Worm (Caenorhabditis elegans) whole organism, L1 larva: ENCODE results near the gene gem-1.

Source experiments
- C16A3.4 ChIP-seq: fragments of 150-350 bp; optimal IDR thresholded peaks from 2 replicates; lab custom pipeline; 2014; ENCODE audit warnings: missing biosample characterization, missing genetic modification characterization
- C34B4.2 ChIP-seq: sonication (generic microtip); optimal IDR thresholded peaks from 2 replicates; lab custom pipeline; 2017; ENCODE audit warnings: mild to moderate bottlenecking, missing genetic modification characterization, missing compliant biosample characterization
- alr-1 ChIP-seq: fragments of 200-800 bp; sonication (Bioruptor generic); optimal IDR thresholded peaks from 2 replicates; lab custom pipeline; 2018; ENCODE audit warnings: borderline replicate concordance, mild to moderate bottlenecking, missing genetic modification characterization, missing compliant biosample characterization
- blmp-1 ChIP-seq: fragments of 150-350 bp; optimal IDR thresholded peaks from 2 replicates; lab custom pipeline; 2014; ENCODE audit warnings: missing biosample characterization, missing genetic modification characterization
- ceh-8 ChIP-seq: fragments of 200-800 bp; sonication (Bioruptor generic); optimal IDR thresholded peaks from 2 replicates; lab custom pipeline; 2018; ENCODE audit warnings: mild to moderate bottlenecking, missing genetic modification characterization, moderate library complexity, missing compliant biosample characterization
- ceh-88 ChIP-seq: fragments of 200-800 bp; sonication (Bioruptor generic); IDR thresholded peaks from 2 replicates; pipeline ENCODE4 v1.3.6; 2022; ENCODE audit warnings: missing genetic modification characterization, missing compliant biosample characterization
- ceh-90 ChIP-seq: sonication (generic microtip); optimal IDR thresholded peaks from 2 replicates; lab custom pipeline; 2016; ENCODE audit warnings: missing genetic modification characterization, missing compliant biosample characterization
- dpl-1 ChIP-seq, 3 experiments: fragments of 150-350 bp in 2 of 3; sonication (generic microtip) in 1 of 3; optimal IDR thresholded peaks; 2 replicates each; lab custom pipeline; 2014 to 2017; ENCODE audit warnings: missing biosample characterization in 3 of 3, missing genetic modification characterization in 3 of 3, missing genetic modification reagents in 3 of 3
- dsc-1 ChIP-seq: sonication (generic microtip); optimal IDR thresholded peaks from 2 replicates; lab custom pipeline; 2016; ENCODE audit warnings: mild to moderate bottlenecking, missing genetic modification characterization, missing compliant biosample characterization
- efl-1 ChIP-seq, 4 experiments: fragments of 150-350 bp; optimal IDR thresholded peaks in 3 of 4; peaks in 1 of 4; 1 replicate in 1 of 4; 2 replicates in 3 of 4; lab custom pipeline; 2014; ENCODE audit warnings: missing biosample characterization in 2 of 4, missing genetic modification characterization in 2 of 4, missing genetic modification reagents in 2 of 4
- efl-3 ChIP-seq: fragments of 200-800 bp; sonication (Bioruptor generic); optimal IDR thresholded peaks from 2 replicates; lab custom pipeline; 2018; ENCODE audit warnings: mild to moderate bottlenecking, missing genetic modification characterization, missing compliant biosample characterization
- egl-27 ChIP-seq, 2 experiments: fragments of 150-350 bp in 1 of 2; sonication (generic microtip); optimal IDR thresholded peaks; 3 replicates each; lab custom pipeline; 2017 to 2018; ENCODE audit warnings: missing biosample characterization in 2 of 2, missing genetic modification characterization in 2 of 2, missing genetic modification reagents in 2 of 2
- elt-2 ChIP-seq: sonication (generic microtip); optimal IDR thresholded peaks from 2 replicates; lab custom pipeline; 2016; ENCODE audit warnings: missing genetic modification characterization, mild to moderate bottlenecking, inconsistent platforms, missing compliant biosample characterization, missing genetic modification reagents
- elt-3 ChIP-seq, 6 experiments: fragments of 150-350 bp in 1 of 6; sonication (generic microtip); optimal IDR thresholded peaks; 2 replicates each; lab custom pipeline; 2017 to 2018; ENCODE audit warnings: missing biosample characterization in 6 of 6, missing genetic modification characterization in 6 of 6, inconsistent platforms in 1 of 6
- fkh-10 ChIP-seq: sonication (generic microtip); optimal IDR thresholded peaks from 2 replicates; lab custom pipeline; 2017; ENCODE audit warnings: missing biosample characterization, missing genetic modification reagents, missing genetic modification characterization
- fos-1 ChIP-seq: fragments of 150-350 bp; optimal IDR thresholded peaks from 2 replicates; lab custom pipeline; 2014; ENCODE audit warnings: missing biosample characterization, missing genetic modification characterization
- grh-1 ChIP-seq: fragments of 200-800 bp; sonication (Bioruptor generic); IDR thresholded peaks from 2 replicates; pipeline ENCODE4 v1.3.6; 2022; ENCODE audit warnings: missing genetic modification reagents, missing genetic modification characterization, missing compliant biosample characterization
- hlh-17 ChIP-seq: fragments of 200-800 bp; sonication (Bioruptor generic); optimal IDR thresholded peaks from 2 replicates; lab custom pipeline; 2018; ENCODE audit warnings: missing genetic modification characterization, mild to moderate bottlenecking, missing compliant biosample characterization, moderate library complexity, borderline replicate concordance
- hlh-4 ChIP-seq: sonication (generic microtip); optimal IDR thresholded peaks from 2 replicates; lab custom pipeline; 2016; ENCODE audit warnings: mild to moderate bottlenecking, missing genetic modification characterization, missing compliant biosample characterization
- jun-1 ChIP-seq: fragments of 150-350 bp; optimal IDR thresholded peaks from 2 replicates; lab custom pipeline; 2014; ENCODE audit warnings: missing biosample characterization, missing genetic modification reagents, missing genetic modification characterization
- lin-13 ChIP-seq: fragments of 150-350 bp; optimal IDR thresholded peaks from 2 replicates; lab custom pipeline; 2014; ENCODE audit warnings: missing biosample characterization, missing genetic modification reagents, missing genetic modification characterization
- lin-14 ChIP-seq: fragments of 200-800 bp; sonication (Bioruptor generic); optimal IDR thresholded peaks from 2 replicates; lab custom pipeline; 2018; ENCODE audit warnings: mild to moderate bottlenecking, missing genetic modification characterization, moderate library complexity, missing compliant biosample characterization
- lin-35 ChIP-seq, 2 experiments: fragments of 150-350 bp; optimal IDR thresholded peaks; 2 replicates each; lab custom pipeline; 2014; ENCODE audit warnings: missing biosample characterization in 2 of 2, missing genetic modification characterization in 2 of 2, missing genetic modification reagents in 2 of 2
- mab-9 ChIP-seq: fragments of 200-800 bp; sonication (Bioruptor generic); IDR thresholded peaks from 2 replicates; pipeline ENCODE4 v1.3.6; 2022; ENCODE audit warnings: missing genetic modification reagents, missing genetic modification characterization, missing compliant biosample characterization
- nhr-11 ChIP-seq: fragments of 150-350 bp; optimal IDR thresholded peaks from 2 replicates; lab custom pipeline; 2014; ENCODE audit warnings: missing biosample characterization, missing genetic modification characterization
- nhr-12 ChIP-seq: sonication (generic microtip); optimal IDR thresholded peaks from 2 replicates; lab custom pipeline; 2017; ENCODE audit warnings: missing biosample characterization, missing genetic modification characterization
- nhr-19 ChIP-seq: fragments of 200-800 bp; sonication (Bioruptor generic); conservative IDR thresholded peaks from 2 replicates; pipeline ENCODE4 v1.3.6; 2022; ENCODE audit warnings: missing genetic modification characterization, missing compliant biosample characterization
- nhr-20 ChIP-seq: sonication (generic microtip); optimal IDR thresholded peaks from 2 replicates; lab custom pipeline; 2016; ENCODE audit warnings: mild to moderate bottlenecking, missing genetic modification characterization, missing compliant biosample characterization
- nhr-237 ChIP-seq: fragments of 150-350 bp; optimal IDR thresholded peaks from 2 replicates; lab custom pipeline; 2014; ENCODE audit warnings: missing biosample characterization, missing genetic modification characterization
- nhr-71 ChIP-seq: sonication (generic microtip); optimal IDR thresholded peaks from 2 replicates; lab custom pipeline; 2016; ENCODE audit warnings: mild to moderate bottlenecking, missing genetic modification characterization, moderate library complexity, missing compliant biosample characterization
- nhr-76 ChIP-seq: sonication (generic microtip); optimal IDR thresholded peaks from 2 replicates; lab custom pipeline; 2017; ENCODE audit warnings: missing biosample characterization, missing genetic modification characterization
- nhr-85 ChIP-seq: sonication (generic microtip); peaks from one replicate; lab custom pipeline; 2016; ENCODE audit warnings: missing genetic modification characterization, inconsistent platforms, missing compliant biosample characterization
- skn-1 ChIP-seq: fragments of 150-350 bp; optimal IDR thresholded peaks from 2 replicates; lab custom pipeline; 2014; ENCODE audit warnings: missing biosample characterization, missing genetic modification characterization
- snu-23 ChIP-seq: sonication (generic microtip); optimal IDR thresholded peaks from 2 replicates; lab custom pipeline; 2016; ENCODE audit warnings: missing genetic modification characterization, missing compliant biosample characterization
- sptf-1 ChIP-seq: fragments of 150-350 bp; optimal IDR thresholded peaks from 2 replicates; lab custom pipeline; 2014; ENCODE audit warnings: missing biosample characterization, missing genetic modification characterization
- unc-62 ChIP-seq: fragments of 150-350 bp; optimal IDR thresholded peaks from 2 replicates; lab custom pipeline; 2014; ENCODE audit warnings: missing biosample characterization, missing genetic modification reagents, missing genetic modification characterization
- unc-86 ChIP-seq: sonication (generic microtip); optimal IDR thresholded peaks from 2 replicates; lab custom pipeline; 2016; ENCODE audit warnings: missing genetic modification characterization, missing compliant biosample characterization
- vab-15 ChIP-seq: sonication (generic microtip); optimal IDR thresholded peaks from 2 replicates; lab custom pipeline; 2017; ENCODE audit warnings: missing genotype, mild to moderate bottlenecking, missing genetic modification characterization, missing compliant biosample characterization
- xbp-1 ChIP-seq: sonication (generic microtip); optimal IDR thresholded peaks from 2 replicates; lab custom pipeline; 2016; ENCODE audit warnings: missing genetic modification characterization, missing compliant biosample characterization
- zag-1 ChIP-seq: fragments of 150-350 bp; optimal IDR thresholded peaks from 2 replicates; lab custom pipeline; 2014; ENCODE audit warnings: missing biosample characterization, missing genetic modification characterization
- ztf-4 ChIP-seq: fragments of 150-350 bp; optimal IDR thresholded peaks from 2 replicates; lab custom pipeline; 2014; ENCODE audit warnings: missing biosample characterization, missing genetic modification characterization

gem-1 gene

DNA sequence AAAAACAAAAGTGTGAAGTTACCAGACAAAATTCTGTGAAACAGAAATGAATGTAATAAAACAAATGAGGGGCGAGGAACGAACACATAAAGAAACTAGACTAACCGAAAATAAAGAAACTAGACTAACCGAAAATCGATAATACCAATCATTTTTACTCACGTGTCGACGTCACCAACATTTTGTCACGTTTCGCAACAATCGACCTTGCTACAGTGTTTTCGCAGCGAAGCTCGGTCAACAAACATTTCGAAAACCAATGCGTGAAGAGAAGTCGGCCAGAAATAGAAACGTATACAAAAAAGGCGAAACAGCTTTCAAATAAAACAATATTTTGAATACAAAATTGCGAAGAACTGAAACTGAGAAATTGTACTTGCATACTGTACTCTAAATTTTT lies 9.8 kb downstream of the gem-1 start (continued):
- TF ChIP-seq ceh-8 (GFP tag; lab: Kevin White, UChicago), result no peak
- TF ChIP-seq egl-27 (tag; optimal IDR thresholded peaks at IDR 0.05; lab: Kevin White, UChicago), result no peak
- peak; percentile 42 for TF ChIP-seq snu-23 (GFP tag; lab: Kevin White, UChicago)
- TF ChIP-seq nhr-71 (tag; lab: Kevin White, UChicago), result peak; percentile 36

DNA sequence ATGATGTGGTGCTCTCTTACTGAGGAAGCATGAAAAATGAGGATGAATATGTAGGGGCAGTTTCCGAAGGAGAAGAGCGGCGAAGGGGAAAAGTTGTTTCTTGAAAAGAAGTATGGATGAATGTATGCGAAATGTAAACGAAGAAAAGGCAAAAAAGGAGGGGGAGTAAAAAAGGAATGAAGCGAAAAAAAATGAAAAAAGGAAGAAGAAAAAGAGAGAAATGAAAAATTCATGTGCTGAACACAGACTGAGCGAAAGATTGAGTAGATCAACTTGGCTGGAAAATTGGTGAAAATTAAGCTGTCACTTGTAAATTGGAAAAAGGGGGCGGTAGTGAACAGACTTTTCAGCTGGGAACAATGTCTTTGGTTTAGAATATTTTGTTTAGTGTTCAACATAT lies 11.9 kb downstream of the gem-1 start, which contains the start of gene C49F8.1:
TSS of gene C49F8.1 (minus strand) at position 101 of the 400 bp plus-strand sequence.
- TF ChIP-seq unc-86 (peak; percentile 48), efl-3 (GFP tag; lab: Kevin White, UChicago) (no peak), nhr-76 (tag; lab: Kevin White, UChicago) (no peak), nhr-85 (tag; lab: Kevin White, UChicago) (no peak), lin-14 (GFP tag; lab: Kevin White, UChicago) (peak; percentile 40), fkh-10 (GFP tag; lab: Kevin White, UChicago) (peak; percentile 4), vab-15 (tag; lab: Kevin White, UChicago) (no peak), hlh-17 (GFP tag; lab: Kevin White, UChicago) (no peak)

ce11 chrX:13362486-13362885 lies 14.3 kb downstream of the gem-1 start, which contains the start of gene C49F8.15:
C49F8.15 (minus strand) TSS chrX:13362586.
- TF ChIP-seq mab-9 (GFP tag; lab: Robert Waterston, UW), result no peak
- TF ChIP-seq alr-1 (tag; lab: Kevin White, UChicago), result no peak

DNA sequence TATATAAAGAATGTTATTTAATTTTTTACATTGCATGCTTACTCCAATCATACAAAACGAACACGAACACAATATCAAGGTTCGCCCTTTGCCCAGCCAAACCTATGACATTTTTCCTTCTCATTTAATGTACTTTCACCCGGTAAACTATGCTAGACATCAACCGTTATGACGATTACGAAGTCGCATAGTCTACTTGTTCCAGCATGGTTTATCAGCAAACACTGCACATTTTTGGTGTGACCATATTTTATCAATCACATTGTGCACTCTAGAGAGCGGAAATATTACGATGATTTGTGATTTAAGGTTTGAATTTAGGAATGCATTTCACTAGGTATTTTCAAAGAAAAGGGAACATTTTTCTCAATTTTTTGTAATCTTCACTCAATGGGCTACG lies 16.2 kb downstream of the gem-1 start:
- TF ChIP-seq elt-2 (tag; lab: Kevin White, UChicago) (peak; percentile 84), nhr-19 (GFP tag; lab: Robert Waterston, UW) (peak; percentile 14; the same call in 1 of the 2 replicates), lin-14 (GFP tag; lab: Kevin White, UChicago) (peak; percentile 6), C16A3.4 (tag; lab: Kevin White, UChicago) (no peak), nhr-71 (tag; lab: Kevin White, UChicago) (peak; percentile 23), dpl-1 (GFP tag; optimal IDR thresholded peaks at IDR 0.05; lab: Kevin White, UChicago) (no peak), lin-35 (GFP tag; optimal IDR thresholded peaks at IDR 0.05; lab: Kevin White, UChicago) (peak in 1 of 2 experiments; percentile 50), nhr-20 (tag; lab: Kevin White, UChicago) (peak; percentile 35)

DNA sequence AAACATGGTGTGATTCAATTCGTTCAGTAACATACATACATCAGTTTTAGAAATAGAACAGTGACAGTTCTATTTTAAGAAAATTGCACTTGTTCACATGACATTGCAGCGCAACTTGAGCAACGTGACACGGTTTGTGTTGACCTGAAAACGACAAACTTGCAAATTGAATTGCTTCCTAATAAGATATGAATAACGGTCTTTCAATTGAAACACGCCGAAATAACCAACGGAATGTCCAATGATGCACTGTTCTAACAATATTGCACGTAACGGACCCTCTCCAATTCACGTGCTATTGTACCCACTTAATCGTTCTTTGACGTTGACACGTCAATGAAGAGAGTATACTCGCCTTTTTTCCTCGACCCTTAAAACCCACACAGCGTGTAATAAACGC lies 17.0 kb downstream of the gem-1 start:
- TF ChIP-seq C16A3.4 (tag; lab: Kevin White, UChicago), result no peak
- TF ChIP-seq unc-86, result no peak
- TF ChIP-seq nhr-20 (tag; lab: Kevin White, UChicago), result peak; percentile 68
- no peak for TF ChIP-seq xbp-1 (tag; lab: Kevin White, UChicago)
- no peak for TF ChIP-seq mab-9 (GFP tag; lab: Robert Waterston, UW)
- peak in 1 of 2 experiments; percentile 8 for TF ChIP-seq lin-35 (GFP tag; optimal IDR thresholded peaks at IDR 0.05; lab: Kevin White, UChicago)
- TF ChIP-seq nhr-85 (tag; lab: Kevin White, UChicago), result peak; percentile 40
- TF ChIP-seq nhr-71 (tag; lab: Kevin White, UChicago), result peak; percentile 21
- no peak for TF ChIP-seq sptf-1
- no peak for TF ChIP-seq unc-62 (GFP tag; lab: Kevin White, UChicago)
- TF ChIP-seq efl-1 (optimal IDR thresholded peaks at IDR 0.05; lab: Kevin White, UChicago), result no peak
- TF ChIP-seq efl-1 (GFP tag; optimal IDR thresholded peaks at IDR 0.05 in 1 of 2; lab: Kevin White, UChicago), result peak in 1 of 2 experiments; percentile 54
- TF ChIP-seq alr-1 (tag; lab: Kevin White, UChicago), result no peak
- no peak for TF ChIP-seq hlh-4 (tag; lab: Kevin White, UChicago)
- TF ChIP-seq nhr-11 (tag; lab: Kevin White, UChicago), result no peak
- TF ChIP-seq fkh-10 (GFP tag; lab: Kevin White, UChicago), result no peak
- peak; percentile 89 for TF ChIP-seq nhr-19 (GFP tag; lab: Robert Waterston, UW)
- no peak for TF ChIP-seq nhr-76 (tag; lab: Kevin White, UChicago)
- TF ChIP-seq nhr-12 (tag; lab: Kevin White, UChicago), result no peak
- no peak for TF ChIP-seq ceh-90
- peak in 1 of 6 experiments; percentile 25 for TF ChIP-seq elt-3 (tag; optimal IDR thresholded peaks at IDR 0.05; lab: Kevin White, UChicago)
- TF ChIP-seq dsc-1 (tag; lab: Kevin White, UChicago), result no peak
- no peak for TF ChIP-seq jun-1 (tag; lab: Kevin White, UChicago)
- TF ChIP-seq lin-14 (GFP tag; lab: Kevin White, UChicago), result peak; percentile 49
- no peak for TF ChIP-seq fos-1 (tag; lab: Kevin White, UChicago)
- no peak for TF ChIP-seq C34B4.2
- no peak for TF ChIP-seq lin-13
- TF ChIP-seq zag-1 (tag; lab: Kevin White, UChicago), result no peak
- no peak for TF ChIP-seq nhr-237 (tag; lab: Kevin White, UChicago)
- TF ChIP-seq ceh-88, result no peak
- no peak for TF ChIP-seq grh-1
- TF ChIP-seq skn-1 (tag; lab: Kevin White, UChicago), result no peak
- no peak for TF ChIP-seq blmp-1
- no peak for TF ChIP-seq ztf-4
